Fruit fly (Drosophila melanogaster): ENCODE results near the gene Septin2.

DNA sequence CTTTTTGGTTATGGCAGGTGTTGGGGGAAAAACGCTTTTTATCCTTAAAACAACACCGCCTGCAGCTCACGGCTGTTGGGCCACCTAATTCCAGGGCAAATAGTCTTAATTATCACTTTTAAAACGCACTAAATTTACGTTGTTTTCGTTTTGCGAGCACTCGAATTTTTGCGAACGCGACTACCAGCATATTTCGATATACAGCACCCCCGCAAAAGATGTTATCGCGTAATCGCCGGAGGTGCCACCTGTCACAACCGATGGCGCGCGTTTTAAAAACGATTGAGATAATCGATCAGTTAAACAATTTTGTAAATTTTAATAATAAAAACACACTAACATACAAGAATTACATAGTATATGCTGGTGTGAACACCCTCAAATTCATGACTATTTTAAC, 36.1 kb downstream of the Septin2 start, which contains the start of gene Stat92E:
- TF ChIP-seq CG8478 (optimal IDR thresholded peaks at IDR 0.05) (no peak), CTCF (optimal IDR thresholded peaks at IDR 0.05) (no peak)
